Fruit fly (Drosophila melanogaster): Measurements from ENCODE around the gene CG33282.
A peak's percentile ranks its signal among the peaks of the same experiment; 100 is the strongest.

Gene CG33282

DNA sequence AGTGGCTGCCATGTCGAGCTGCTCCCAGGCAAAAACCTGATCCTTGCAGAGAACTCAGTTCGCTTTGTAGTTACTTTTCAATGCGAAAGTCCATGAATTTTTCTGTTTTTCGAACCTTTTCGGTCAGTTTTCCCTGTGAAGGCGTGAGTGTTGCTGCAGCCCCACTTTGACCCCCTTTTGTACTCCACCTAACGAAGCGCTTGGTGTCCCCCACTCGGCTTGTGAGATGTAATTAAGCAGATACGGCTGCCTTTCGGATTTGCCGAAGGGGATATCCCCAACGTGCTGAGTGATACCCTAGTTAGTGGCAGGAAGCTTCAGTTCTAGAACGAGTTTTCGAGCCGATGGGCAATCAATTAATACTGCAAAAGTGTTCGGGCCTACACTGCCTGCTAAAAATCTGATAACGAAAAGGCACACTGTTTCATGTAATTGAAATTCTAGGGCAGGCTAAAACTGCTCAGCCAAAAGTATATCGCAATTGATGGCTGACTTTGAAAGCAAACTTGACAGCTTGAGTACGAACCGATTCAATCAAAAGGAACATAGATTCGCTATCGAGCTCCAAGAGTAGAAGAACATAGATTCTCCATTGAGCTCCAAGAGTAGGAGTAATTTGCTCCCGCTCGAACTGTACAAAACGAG is 24.0 kb downstream of the CG33282 start (continued):
- TF ChIP-seq pdm3 (GFP tag; optimal IDR thresholded peaks at IDR 0.05) (peak; percentile 36), CG31627 (GFP tag; optimal IDR thresholded peaks at IDR 0.05) (peak; percentile 12), Ets96B (tag; optimal IDR thresholded peaks at IDR 0.05) (peak; percentile 58), CG6854 (GFP tag; optimal IDR thresholded peaks at IDR 0.05) (no peak), CG4318 (GFP tag; optimal IDR thresholded peaks at IDR 0.05) (no peak), Sox102F (GFP tag; optimal IDR thresholded peaks at IDR 0.05) (peak; percentile 29), Sox15 (GFP tag; optimal IDR thresholded peaks at IDR 0.05) (peak; percentile 10), dac (GFP tag; optimal IDR thresholded peaks at IDR 0.05) (no peak), Sox14 (GFP tag; optimal IDR thresholded peaks at IDR 0.05) (peak; percentile 27), Hr4 (GFP tag; optimal IDR thresholded peaks at IDR 0.05) (no peak), Eip93F (GFP tag; optimal IDR thresholded peaks at IDR 0.05) (no peak), Met (GFP tag; optimal IDR thresholded peaks at IDR 0.05) (peak; percentile 30), Gug (GFP tag; IDR thresholded peaks at IDR 0.05) (no peak), vri (GFP tag; optimal IDR thresholded peaks at IDR 0.05) (no peak), fd85E (GFP tag; optimal IDR thresholded peaks at IDR 0.05) (no peak), CG6792 (GFP tag; optimal IDR thresholded peaks at IDR 0.05) (peak; percentile 36), CG6163 (GFP tag; IDR thresholded peaks at IDR 0.05) (peak; percentile 45; the same call in 2 of the 3 replicates), Hr38 (GFP tag; optimal IDR thresholded peaks at IDR 0.05) (no peak), CG15336 (GFP tag; IDR thresholded peaks at IDR 0.05) (no peak), CG11762 (GFP tag; optimal IDR thresholded peaks at IDR 0.05; ENCODE audit: insufficient read depth) (no peak), CG6808 (GFP tag; optimal IDR thresholded peaks at IDR 0.05) (peak; percentile 66), net (GFP tag; optimal IDR thresholded peaks at IDR 0.05) (peak; percentile 26)

DNA sequence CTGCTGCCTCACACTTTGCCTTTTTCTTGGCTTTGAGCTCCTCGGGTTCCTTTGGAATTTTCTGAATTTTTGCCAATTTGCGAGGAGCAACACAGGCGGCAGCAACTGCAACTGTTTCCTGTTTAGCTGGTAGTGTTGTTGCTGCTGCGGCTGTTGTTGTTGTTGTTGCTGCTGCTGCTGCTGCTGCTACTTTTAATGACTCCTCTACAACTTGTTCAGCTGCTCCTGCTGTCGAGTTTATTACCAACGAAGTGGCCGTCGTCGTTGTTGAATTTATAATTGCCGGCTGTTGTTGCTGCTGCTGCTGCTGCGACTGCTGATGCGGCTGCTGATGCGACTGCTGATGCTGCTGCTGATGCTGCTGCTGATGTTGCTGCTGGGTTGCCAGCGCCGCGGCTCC is 25.2 kb downstream of the CG33282 start:
- TF ChIP-seq dsx (GFP tag; optimal IDR thresholded peaks at IDR 0.05; ENCODE audit: poor library complexity, severe bottlenecking) (peak; percentile 80), Eip78C (GFP tag) (peak; percentile 61), CG8119 (GFP tag; IDR thresholded peaks at IDR 0.05) (no peak)

DNA sequence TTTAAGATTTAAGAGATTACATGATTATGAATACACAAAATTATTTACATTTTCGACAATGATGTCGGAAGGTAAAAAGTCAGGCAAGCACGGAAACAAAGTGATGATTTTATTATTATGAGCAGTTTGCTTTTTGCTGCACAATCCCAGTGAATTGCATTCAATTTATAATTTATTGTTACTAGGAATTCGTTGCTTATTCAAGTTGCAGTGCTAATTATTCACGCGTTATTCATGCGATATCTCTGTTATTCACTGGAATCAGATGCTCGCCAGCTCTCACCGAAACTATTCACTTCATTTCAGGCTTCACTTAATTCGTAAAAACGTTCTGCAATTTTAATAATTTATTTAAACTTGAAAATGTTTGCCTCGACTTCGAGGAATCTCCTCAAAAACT is 26.1 kb downstream of the CG33282 start:
- no peak for TF ChIP-seq CG6792 (GFP tag; optimal IDR thresholded peaks at IDR 0.05)
- TF ChIP-seq svp (GFP tag), result peak; percentile 54
- TF ChIP-seq CG8632 (GFP tag; optimal IDR thresholded peaks at IDR 0.05), result no peak
- no peak for TF ChIP-seq CG10631 (GFP tag; optimal IDR thresholded peaks at IDR 0.05)
- no peak for TF ChIP-seq salr (GFP tag; optimal IDR thresholded peaks at IDR 0.05)
- TF ChIP-seq fkh (GFP tag; optimal IDR thresholded peaks at IDR 0.05), result no peak
- TF ChIP-seq Sox102F (GFP tag; optimal IDR thresholded peaks at IDR 0.05), result no peak
- TF ChIP-seq esn (GFP tag; optimal IDR thresholded peaks at IDR 0.05), result no peak
- TF ChIP-seq CG6276 (GFP tag; optimal IDR thresholded peaks at IDR 0.05), result no peak

DNA sequence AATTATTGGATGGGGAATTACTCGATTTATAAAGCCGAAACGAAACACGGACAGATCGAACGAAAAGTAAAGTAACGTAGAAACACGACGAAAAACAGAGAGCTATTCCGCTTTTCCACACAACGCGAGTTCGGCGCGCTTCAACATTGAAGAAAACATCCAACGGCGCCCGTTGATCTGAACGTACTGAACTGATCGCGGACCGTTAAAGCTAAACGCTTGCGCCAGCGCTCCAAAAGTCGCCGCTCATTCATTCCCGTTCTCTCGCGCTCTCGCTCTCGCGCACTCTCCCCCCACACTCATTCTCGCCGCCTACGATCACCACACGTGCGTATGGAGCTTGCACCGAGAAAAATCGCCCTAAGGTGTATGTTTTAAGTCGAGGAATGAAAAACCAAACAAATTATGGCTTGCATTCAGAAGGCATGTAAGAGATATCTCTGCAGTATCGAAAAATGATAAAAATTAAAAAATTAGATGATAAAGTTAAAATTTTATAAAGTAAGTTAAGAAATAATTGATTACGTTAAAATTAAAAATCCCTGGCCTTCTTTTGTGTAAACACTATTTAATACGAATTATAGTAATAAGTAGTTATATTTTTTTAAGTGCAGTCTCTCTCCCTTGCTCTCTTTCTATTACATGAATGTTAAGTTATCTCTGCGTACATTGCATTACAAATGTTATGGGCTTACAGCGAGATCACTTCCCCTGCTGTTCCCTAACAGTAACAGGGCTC is 27.1 kb downstream of the CG33282 start, which contains the start of gene E23:
Gene E23, minus strand, starts transcription at position 188 of the 739 bp plus-strand sequence.
- TF ChIP-seq fd85E (GFP tag; optimal IDR thresholded peaks at IDR 0.05) (peak; percentile 92), dsx (GFP tag; optimal IDR thresholded peaks at IDR 0.05; ENCODE audit: poor library complexity, severe bottlenecking) (peak; percentile 97), CG32006 (GFP tag; optimal IDR thresholded peaks at IDR 0.05) (peak; percentile 100), Met (GFP tag; optimal IDR thresholded peaks at IDR 0.05) (peak; percentile 98), Smox (GFP tag; optimal IDR thresholded peaks at IDR 0.05) (peak; percentile 98), Hr38 (GFP tag; optimal IDR thresholded peaks at IDR 0.05) (no peak), Ets21C (GFP tag; optimal IDR thresholded peaks at IDR 0.05) (peak; percentile 92), Lpt (GFP tag; optimal IDR thresholded peaks at IDR 0.05) (peak; percentile 98), eg (GFP tag; IDR thresholded peaks at IDR 0.05) (peak; percentile 98), CG9139 (GFP tag; optimal IDR thresholded peaks at IDR 0.05) (peak; percentile 94), OdsH (GFP tag; optimal IDR thresholded peaks at IDR 0.05) (peak; percentile 99), CG34406 (GFP tag; optimal IDR thresholded peaks at IDR 0.05) (peak; percentile 99), CG10631 (GFP tag; optimal IDR thresholded peaks at IDR 0.05) (peak; percentile 99), net (GFP tag; optimal IDR thresholded peaks at IDR 0.05) (peak; percentile 99), Eip75B (GFP tag; optimal IDR thresholded peaks at IDR 0.05) (peak; percentile 98), CG6163 (GFP tag; IDR thresholded peaks at IDR 0.05) (peak; percentile 98), fd59A (GFP tag; optimal IDR thresholded peaks at IDR 0.05) (peak; percentile 98), CG4318 (GFP tag; optimal IDR thresholded peaks at IDR 0.05) (peak; percentile 99), topi (GFP tag; optimal IDR thresholded peaks at IDR 0.05) (peak; percentile 98), CG16779 (tag; optimal IDR thresholded peaks at IDR 0.05) (peak; percentile 97), CG1621 (tag; optimal IDR thresholded peaks at IDR 0.05) (peak; percentile 94)
